Fruit fly (Drosophila melanogaster) whole organism, embryonic: ENCODE measurements around the gene Set2.

Experiments
- Adf1 ChIP-seq: fragments of 200-800 bp; sonication (Bioruptor generic); IDR thresholded peaks from 2 replicates; pipeline ENCODE4 v1.3.6; 2022; ENCODE audit warnings: missing biosample characterization, missing genetic modification characterization
- Aef1 ChIP-seq: fragments of 200-800 bp; sonication (Bioruptor generic); IDR thresholded peaks from 3 replicates; pipeline ENCODE4 v1.3.6; 2022; ENCODE audit warnings: missing biosample characterization, missing genetic modification characterization
- CG11504 ChIP-seq: fragments of 200-800 bp; sonication (Bioruptor generic); optimal IDR thresholded peaks from 3 replicates; lab custom pipeline; 2019; ENCODE audit warnings: missing biosample characterization, mild to moderate bottlenecking, missing genetic modification characterization, moderate library complexity
- CG11695 ChIP-seq: fragments of 200-800 bp; sonication (Bioruptor generic); IDR thresholded peaks from 3 replicates; pipeline ENCODE4 v1.3.6; 2022; ENCODE audit warnings: missing biosample characterization, missing genetic modification characterization
- CG11696 ChIP-seq: fragments of 200-800 bp; sonication (Bioruptor generic); IDR thresholded peaks from 2 replicates; pipeline ENCODE4 v1.3.6; 2022; ENCODE audit warnings: missing biosample characterization, missing genetic modification characterization
- CG12299 ChIP-seq: fragments of 200-800 bp; sonication (Bioruptor generic); optimal IDR thresholded peaks from 2 replicates; lab custom pipeline; 2018; ENCODE audit warnings: missing biosample characterization, mild to moderate bottlenecking, missing genetic modification characterization
- CG13775 ChIP-seq: fragments of 200-800 bp; sonication (Bioruptor generic); optimal IDR thresholded peaks from 3 replicates; lab custom pipeline; 2017; ENCODE audit warnings: missing biosample characterization, mild to moderate bottlenecking, missing genetic modification characterization
- CG13894 ChIP-seq: fragments of 200-800 bp; sonication (Bioruptor generic); optimal IDR thresholded peaks from 3 replicates; lab custom pipeline; 2018; ENCODE audit warnings: missing biosample characterization, mild to moderate bottlenecking, missing genetic modification characterization, moderate library complexity
- CG14441 ChIP-seq: fragments of 200-800 bp; sonication (Bioruptor generic); IDR thresholded peaks from 2 replicates; pipeline ENCODE4 v1.3.6; 2022; ENCODE audit warnings: missing biosample characterization, missing genetic modification characterization
- CG15696 ChIP-seq: fragments of 200-800 bp; sonication (Bioruptor generic); optimal IDR thresholded peaks from 2 replicates; lab custom pipeline; 2019; ENCODE audit warnings: missing biosample characterization, mild to moderate bottlenecking, missing genetic modification characterization, moderate library complexity
- CG16815 ChIP-seq: fragments of 200-800 bp; sonication (Bioruptor generic); optimal IDR thresholded peaks from 3 replicates; lab custom pipeline; 2017; ENCODE audit warnings: missing biosample characterization, mild to moderate bottlenecking, missing genetic modification characterization
- CG30403 ChIP-seq: fragments of 200-800 bp; sonication (Bioruptor generic); optimal IDR thresholded peaks from 3 replicates; lab custom pipeline; 2016; ENCODE audit warnings: missing biosample characterization, missing genetic modification characterization
- CG33557 ChIP-seq: fragments of 200-800 bp; sonication (Bioruptor generic); optimal IDR thresholded peaks from 2 replicates; lab custom pipeline; 2019; ENCODE audit warnings: missing biosample characterization, mild to moderate bottlenecking, missing genetic modification characterization, moderate library complexity
- CG3407 ChIP-seq: fragments of 200-800 bp; sonication (Bioruptor generic); optimal IDR thresholded peaks from 2 replicates; lab custom pipeline; 2018; ENCODE audit warnings: missing biosample characterization, mild to moderate bottlenecking, missing genetic modification characterization
- CG3847 ChIP-seq: fragments of 200-800 bp; sonication (Bioruptor generic); IDR thresholded peaks from 2 replicates; pipeline ENCODE4 v1.3.6; 2022; ENCODE audit warnings: missing biosample characterization, missing genetic modification characterization
- CG4328 ChIP-seq: fragments of 200-800 bp; sonication (Bioruptor generic); optimal IDR thresholded peaks from 3 replicates; lab custom pipeline; 2017; ENCODE audit warnings: missing biosample characterization, missing genetic modification reagents, missing genetic modification characterization
- CG8478 ChIP-seq: fragments of >200 bp; optimal IDR thresholded peaks from 2 replicates; lab custom pipeline; 2018
- D19B ChIP-seq: fragments of 200-800 bp; sonication (Bioruptor generic); optimal IDR thresholded peaks from 2 replicates; lab custom pipeline; 2017; ENCODE audit warnings: missing biosample characterization, mild to moderate bottlenecking, missing genetic modification characterization
- Fer2 ChIP-seq: fragments of 200-800 bp; sonication (Bioruptor generic); optimal IDR thresholded peaks from 2 replicates; lab custom pipeline; 2018; ENCODE audit warnings: missing biosample characterization, mild to moderate bottlenecking, missing genetic modification characterization, moderate library complexity
- HHEX ChIP-seq: fragments of 200-800 bp; sonication (Bioruptor generic); optimal IDR thresholded peaks from 3 replicates; lab custom pipeline; 2017; ENCODE audit warnings: missing biosample characterization, mild to moderate bottlenecking, missing genetic modification characterization, missing genetic modification reagents
- NfI ChIP-seq: fragments of 200-800 bp; sonication (Bioruptor generic); optimal IDR thresholded peaks from 3 replicates; lab custom pipeline; 2018; ENCODE audit warnings: missing biosample characterization, mild to moderate bottlenecking, missing genetic modification characterization, moderate library complexity
- Ptx1 ChIP-seq: fragments of 200-800 bp; sonication (Bioruptor generic); IDR thresholded peaks from 2 replicates; pipeline ENCODE4 v1.3.6; 2022; ENCODE audit warnings: missing biosample characterization, missing genetic modification characterization
- Taf1 ChIP-seq: fragments of 200-800 bp; sonication (Bioruptor generic); IDR thresholded peaks from 2 replicates; pipeline ENCODE4 v1.3.6; 2022; ENCODE audit warnings: missing biosample characterization, missing genetic modification characterization
- ap ChIP-seq: fragments of 200-800 bp; sonication (Bioruptor generic); IDR thresholded peaks from 2 replicates; pipeline ENCODE4 v1.3.6; 2022; ENCODE audit warnings: missing biosample characterization, missing genetic modification characterization
- cg ChIP-seq: fragments of 200-800 bp; sonication (Bioruptor generic); optimal IDR thresholded peaks from 3 replicates; lab custom pipeline; 2019; ENCODE audit warnings: missing biosample characterization, mild to moderate bottlenecking, missing genetic modification characterization, moderate library complexity
- chinmo ChIP-seq: fragments of 200-800 bp; sonication (Bioruptor generic); IDR thresholded peaks from 4 replicates; pipeline ENCODE4 v1.3.6; 2022; ENCODE audit warnings: missing biosample characterization, missing genetic modification characterization; ENCODE audit not compliant: partially characterized antibody
- cwo ChIP-seq: fragments of 200-800 bp; sonication (Bioruptor generic); optimal IDR thresholded peaks from 3 replicates; lab custom pipeline; 2017; ENCODE audit warnings: missing biosample characterization, missing genetic modification characterization, mild to moderate bottlenecking, moderate library complexity, missing genetic modification reagents
- da ChIP-seq: fragments of 200-800 bp; sonication (Bioruptor generic); optimal IDR thresholded peaks from 2 replicates; lab custom pipeline; 2016; ENCODE audit warnings: missing biosample characterization, missing genetic modification characterization
- danr ChIP-seq: fragments of 200-800 bp; sonication (Bioruptor generic); IDR thresholded peaks from 2 replicates; pipeline ENCODE4 v1.3.6; 2022; ENCODE audit warnings: missing biosample characterization, missing genetic modification characterization
- gce ChIP-seq: fragments of 200-800 bp; sonication (Bioruptor generic); IDR thresholded peaks from 3 replicates; pipeline ENCODE4 v1.3.6; 2022; ENCODE audit warnings: missing biosample characterization, missing genetic modification characterization
- gsb-n ChIP-seq: fragments of 200-800 bp; sonication (Bioruptor generic); optimal IDR thresholded peaks from 3 replicates; lab custom pipeline; 2018; ENCODE audit warnings: missing biosample characterization, mild to moderate bottlenecking, missing genetic modification characterization
- ham ChIP-seq: fragments of 200-800 bp; sonication (Bioruptor generic); IDR thresholded peaks from 2 replicates; pipeline ENCODE4 v1.3.6; 2022; ENCODE audit warnings: missing biosample characterization, missing genetic modification characterization
- lilli ChIP-seq: fragments of 200-800 bp; sonication (Bioruptor generic); optimal IDR thresholded peaks from 3 replicates; lab custom pipeline; 2016; ENCODE audit warnings: missing biosample characterization, missing genetic modification characterization
- nom ChIP-seq: fragments of 200-800 bp; sonication (Bioruptor generic); optimal IDR thresholded peaks from 2 replicates; lab custom pipeline; 2017; ENCODE audit warnings: missing biosample characterization, missing genetic modification characterization, mild to moderate bottlenecking, moderate library complexity, missing genetic modification reagents
- pan ChIP-seq, 4 experiments: fragments of >200 bp in 3 of 4; fragments of 200-800 bp in 1 of 4; sonication (Bioruptor generic) in 1 of 4; optimal IDR thresholded peaks in 3 of 4; IDR thresholded peaks in 1 of 4; 2 replicates each; pipeline versions ENCODE4 v1.3.6 to Lab custom; 2017 to 2022; ENCODE audit warnings: missing biosample characterization in 2 of 4, missing genetic modification characterization in 2 of 4, mixed read lengths in 1 of 4
- psq ChIP-seq: fragments of 200-800 bp; sonication (Bioruptor generic); optimal IDR thresholded peaks from 2 replicates; lab custom pipeline; 2017; ENCODE audit warnings: missing biosample characterization, missing genetic modification characterization
- ranshi ChIP-seq: fragments of 200-800 bp; sonication (Bioruptor generic); IDR thresholded peaks from 2 replicates; pipeline ENCODE4 v1.3.6; 2022; ENCODE audit warnings: missing biosample characterization, missing genetic modification characterization
- repo ChIP-seq: fragments of 200-800 bp; sonication (Bioruptor generic); optimal IDR thresholded peaks from 2 replicates; lab custom pipeline; 2016; ENCODE audit warnings: missing biosample characterization, missing genetic modification characterization
- rib ChIP-seq: fragments of 200-800 bp; sonication (Bioruptor generic); IDR thresholded peaks from 2 replicates; pipeline ENCODE4 v1.3.6; 2022; ENCODE audit warnings: missing biosample characterization, missing genetic modification characterization
- sc ChIP-seq, 3 experiments: fragments of >200 bp in 2 of 3; fragments of 200-800 bp in 1 of 3; sonication (Bioruptor generic) in 1 of 3; optimal IDR thresholded peaks; 2 replicates in 2 of 3; 3 replicates in 1 of 3; lab custom pipeline; 2017; ENCODE audit warnings: mild to moderate bottlenecking in 1 of 3, missing biosample characterization in 1 of 3, missing genetic modification characterization in 1 of 3, missing genetic modification reagents in 1 of 3
- sens ChIP-seq: fragments of 200-800 bp; sonication (Bioruptor generic); peaks from one replicate; lab custom pipeline; 2016; ENCODE audit warnings: missing biosample characterization, missing genetic modification characterization
- sisA ChIP-seq: fragments of 200-800 bp; sonication (Bioruptor generic); IDR thresholded peaks from 2 replicates; pipeline ENCODE4 v1.3.6; 2022; ENCODE audit warnings: missing biosample characterization, missing genetic modification characterization
- sob ChIP-seq: fragments of 200-800 bp; sonication (Bioruptor generic); IDR thresholded peaks from 2 replicates; pipeline ENCODE4 v1.3.6; 2022; ENCODE audit warnings: missing biosample characterization, missing genetic modification characterization
- sqz ChIP-seq: fragments of 200-800 bp; sonication (Bioruptor generic); optimal IDR thresholded peaks from 3 replicates; lab custom pipeline; 2018; ENCODE audit warnings: missing biosample characterization, mild to moderate bottlenecking, missing genetic modification characterization
- sug ChIP-seq: fragments of 200-800 bp; optimal IDR thresholded peaks from 2 replicates; lab custom pipeline; 2019; ENCODE audit warnings: missing biosample characterization, mild to moderate bottlenecking, missing genetic modification characterization, moderate library complexity
- tap ChIP-seq: fragments of 200-800 bp; optimal IDR thresholded peaks from 3 replicates; lab custom pipeline; 2019; ENCODE audit warnings: missing biosample characterization, mild to moderate bottlenecking, missing genetic modification characterization, moderate library complexity
- toy ChIP-seq: fragments of 200-800 bp; sonication (Bioruptor generic); IDR thresholded peaks from 2 replicates; pipeline ENCODE4 v1.3.6; 2022; ENCODE audit warnings: missing biosample characterization, missing genetic modification characterization
- tx ChIP-seq: fragments of 200-800 bp; sonication (Bioruptor generic); optimal IDR thresholded peaks from 2 replicates; lab custom pipeline; 2016; ENCODE audit warnings: missing biosample characterization, missing genetic modification characterization

Set2 gene

DNA sequence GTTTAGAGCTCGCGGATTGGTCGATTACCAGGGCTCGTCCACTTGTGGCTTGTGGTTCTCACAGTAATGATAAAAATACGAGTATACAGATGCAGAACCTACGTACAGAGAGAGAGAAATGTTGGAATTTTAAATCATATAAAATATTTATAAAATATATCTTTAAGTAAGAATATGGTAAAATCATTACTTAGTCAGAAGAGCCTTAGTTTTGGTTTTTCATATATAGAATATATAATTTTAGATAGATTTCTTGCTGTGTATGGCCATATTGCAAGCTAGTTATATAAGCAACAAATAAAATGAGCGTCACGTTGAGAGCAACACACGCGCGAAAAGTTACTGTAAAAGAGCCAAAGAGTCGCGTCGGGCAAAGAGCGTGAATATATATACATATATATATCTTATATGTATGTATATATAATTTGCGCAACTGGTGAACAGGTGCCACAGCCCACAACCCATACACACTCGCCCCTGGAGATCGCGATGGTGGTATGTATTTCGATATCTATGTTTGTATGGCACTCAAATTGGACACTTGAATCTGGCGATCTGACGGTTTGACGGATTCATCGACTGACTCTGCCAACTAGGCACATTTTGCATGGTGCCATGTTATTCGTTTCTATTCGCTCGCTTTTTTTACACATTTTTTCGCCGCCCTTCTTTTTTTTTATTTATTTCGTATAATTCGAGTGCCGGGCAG, 22.4 kb upstream of the Set2 start (continued):
- TF ChIP-seq da (GFP tag; lab: Kevin White, UChicago) = no peak
- no peak for TF ChIP-seq repo
- TF ChIP-seq CG8478 = no peak
- TF ChIP-seq rib (GFP tag; lab: Robert Waterston, UW) = peak; percentile 64; the same call in 1 of the 2 replicates
- peak; percentile 16 for TF ChIP-seq lilli (GFP tag; lab: Kevin White, UChicago)
- TF ChIP-seq CG11695 (GFP tag; lab: Robert Waterston, UW) = peak; percentile 81; the same call in 2 of the 3 replicates
- TF ChIP-seq CG14441 (GFP tag; lab: Robert Waterston, UW) = peak; percentile 72
- peak; percentile 68 for TF ChIP-seq Aef1 (GFP tag; lab: Robert Waterston, UW)
- TF ChIP-seq ranshi (GFP tag; lab: Robert Waterston, UW) = peak; percentile 66
- TF ChIP-seq Taf1 (GFP tag; lab: Robert Waterston, UW) = peak; percentile 50
- TF ChIP-seq sc (optimal IDR thresholded peaks at IDR 0.05; lab: Kevin White, UChicago) = no peak
- no peak for TF ChIP-seq sc (GFP tag; optimal IDR thresholded peaks at IDR 0.05; lab: Kevin White, UChicago)
- TF ChIP-seq tap (tag; lab: Kevin White, UChicago) = peak; percentile 56
- peak; percentile 24; the same call in 1 of the 2 replicates for TF ChIP-seq sisA
- TF ChIP-seq chinmo (GFP tag; lab: Robert Waterston, UW) = peak; percentile 26; the same call in 1 of the 4 replicates
- peak; percentile 18 for TF ChIP-seq cg (GFP tag; lab: Kevin White, UChicago)
- no peak for TF ChIP-seq pan (optimal IDR thresholded peaks at IDR 0.05; lab: Kevin White, UChicago)
- TF ChIP-seq pan (GFP tag; optimal IDR thresholded peaks at IDR 0.05 in 1 of 2, IDR thresholded peaks at IDR 0.05 in 1 of 2) = peak in 1 of 2 experiments; percentile 70
- peak; percentile 65 for TF ChIP-seq cwo (GFP tag; lab: Kevin White, UChicago)
- TF ChIP-seq D19B (GFP tag; lab: Kevin White, UChicago) = peak; percentile 36
- TF ChIP-seq CG13894 (tag; lab: Kevin White, UChicago) = peak; percentile 81
- TF ChIP-seq tx (GFP tag; lab: Kevin White, UChicago) = no peak
- no peak for TF ChIP-seq CG33557 (GFP tag; lab: Kevin White, UChicago)
- peak; percentile 51 for TF ChIP-seq sug (tag; lab: Kevin White, UChicago)
- peak; percentile 75 for TF ChIP-seq CG11504 (tag; lab: Kevin White, UChicago)
- TF ChIP-seq toy = peak; percentile 62; the same call in 1 of the 2 replicates
- peak; percentile 60 for TF ChIP-seq Fer2 (tag; lab: Kevin White, UChicago)
- TF ChIP-seq Ptx1 (GFP tag; lab: Robert Waterston, UW) = peak; percentile 77
- TF ChIP-seq CG11696 = 0 out of 2 replicates have a peak, but pooled peaks have one; percentile 45
- TF ChIP-seq CG4328 (GFP tag; lab: Kevin White, UChicago) = peak; percentile 4
- TF ChIP-seq CG30403 (GFP tag; lab: Kevin White, UChicago) = peak; percentile 47
- TF ChIP-seq CG16815 = peak; percentile 38
- no peak for TF ChIP-seq sqz (GFP tag; lab: Kevin White, UChicago)
- TF ChIP-seq ham = 0 out of 2 replicates have a peak, but pooled peaks have one; percentile 46
- TF ChIP-seq ap = 0 out of 2 replicates have a peak, but pooled peaks have one; percentile 11
- TF ChIP-seq sob = peak; percentile 74
- TF ChIP-seq gsb-n = no peak
- no peak for TF ChIP-seq psq
- peak; percentile 67 for TF ChIP-seq HHEX
- no peak for TF ChIP-seq gce
- TF ChIP-seq Adf1 (GFP tag; lab: Robert Waterston, UW) = peak; percentile 44
- peak; percentile 39 for TF ChIP-seq CG15696
- no peak for TF ChIP-seq CG3407 (GFP tag; lab: Kevin White, UChicago)
- peak; percentile 24 for TF ChIP-seq NfI (GFP tag; lab: Kevin White, UChicago)
- TF ChIP-seq CG3847 = peak; percentile 66
- peak; percentile 43 for TF ChIP-seq CG12299 (tag; lab: Kevin White, UChicago)
- peak; percentile 57 for TF ChIP-seq CG13775 (GFP tag; lab: Kevin White, UChicago)
- TF ChIP-seq nom = peak; percentile 21
- peak; percentile 27 for TF ChIP-seq sens (GFP tag; lab: Kevin White, UChicago)
- 0 out of 2 replicates have a peak, but pooled peaks have one; percentile 30 for TF ChIP-seq danr (GFP tag; lab: Robert Waterston, UW)
